Fruit fly (Drosophila melanogaster) whole organism, embryonic: ENCODE measurements around the gene vvl.
A peak's percentile ranks its signal among the peaks of the same experiment; 100 is the strongest.

Experiments
- Blimp-1 ChIP-seq: fragments of 200-800 bp; sonication (Bioruptor generic); optimal IDR thresholded peaks from 3 replicates; lab custom pipeline; 2018; ENCODE audit warnings: missing biosample characterization, missing genetic modification characterization, mild to moderate bottlenecking, moderate library complexity, missing genetic modification reagents
- C15 ChIP-seq: fragments of 200-800 bp; sonication (Bioruptor generic); IDR thresholded peaks from 3 replicates; pipeline ENCODE4 v1.3.6; 2022; ENCODE audit warnings: missing biosample characterization, missing genetic modification characterization
- CG10274 ChIP-seq: fragments of 200-800 bp; sonication (Bioruptor generic); optimal IDR thresholded peaks from 3 replicates; lab custom pipeline; 2017; ENCODE audit warnings: missing biosample characterization, mild to moderate bottlenecking, missing genetic modification characterization
- CG10543 ChIP-seq: fragments of 200-800 bp; sonication (Bioruptor generic); optimal IDR thresholded peaks from 3 replicates; lab custom pipeline; 2017; ENCODE audit warnings: missing biosample characterization, mild to moderate bottlenecking, missing genetic modification characterization, moderate library complexity
- CG12391 ChIP-seq: fragments of 200-800 bp; sonication (Bioruptor generic); optimal IDR thresholded peaks from 3 replicates; lab custom pipeline; 2018; ENCODE audit warnings: missing biosample characterization, mild to moderate bottlenecking, missing genetic modification characterization, moderate library complexity
- CG13775 ChIP-seq: fragments of 200-800 bp; sonication (Bioruptor generic); optimal IDR thresholded peaks from 3 replicates; lab custom pipeline; 2017; ENCODE audit warnings: missing biosample characterization, mild to moderate bottlenecking, missing genetic modification characterization
- CG14050 ChIP-seq: fragments of 200-800 bp; sonication (Bioruptor generic); IDR thresholded peaks from 3 replicates; pipeline ENCODE4 v1.3.6; 2022; ENCODE audit warnings: missing biosample characterization, missing genetic modification characterization
- CG14860 ChIP-seq: fragments of 200-800 bp; sonication (Bioruptor generic); IDR thresholded peaks from 3 replicates; pipeline ENCODE4 v1.3.6; 2022; ENCODE audit warnings: missing biosample characterization, missing genetic modification characterization; ENCODE audit not compliant: partially characterized antibody
- CG15479 ChIP-seq: fragments of 200-800 bp; sonication (Bioruptor generic); optimal IDR thresholded peaks from 3 replicates; lab custom pipeline; 2019; ENCODE audit warnings: missing biosample characterization, mild to moderate bottlenecking, missing genetic modification characterization, moderate library complexity
- CG16863 ChIP-seq: fragments of 200-800 bp; sonication (Bioruptor generic); optimal IDR thresholded peaks from 3 replicates; lab custom pipeline; 2016; ENCODE audit warnings: missing biosample characterization, missing genetic modification characterization
- CG17385 ChIP-seq: fragments of 200-800 bp; sonication (Bioruptor generic); optimal IDR thresholded peaks from 3 replicates; lab custom pipeline; 2018; ENCODE audit warnings: missing biosample characterization, mild to moderate bottlenecking, missing genetic modification characterization
- CG18476 ChIP-seq: fragments of 200-800 bp; sonication (Bioruptor generic); optimal IDR thresholded peaks from 2 replicates; lab custom pipeline; 2016; ENCODE audit warnings: missing biosample characterization, mild to moderate bottlenecking, missing genetic modification characterization
- CG2116 ChIP-seq: fragments of 200-800 bp; sonication (Bioruptor generic); optimal IDR thresholded peaks from 3 replicates; lab custom pipeline; 2018; ENCODE audit warnings: missing biosample characterization, mild to moderate bottlenecking, missing genetic modification characterization
- CG31365 ChIP-seq: fragments of 200-800 bp; sonication (Bioruptor generic); optimal IDR thresholded peaks from 2 replicates; lab custom pipeline; 2018; ENCODE audit warnings: missing biosample characterization, mild to moderate bottlenecking, missing genetic modification characterization
- CG3163 ChIP-seq: fragments of 200-800 bp; sonication (Bioruptor generic); optimal IDR thresholded peaks from 3 replicates; lab custom pipeline; 2016; ENCODE audit warnings: missing biosample characterization, missing genetic modification characterization
- CG3407 ChIP-seq: fragments of 200-800 bp; sonication (Bioruptor generic); optimal IDR thresholded peaks from 2 replicates; lab custom pipeline; 2018; ENCODE audit warnings: missing biosample characterization, mild to moderate bottlenecking, missing genetic modification characterization
- CG43689 ChIP-seq: fragments of 200-800 bp; sonication (Bioruptor generic); IDR thresholded peaks from 2 replicates; pipeline ENCODE4 v1.3.6; 2022; ENCODE audit warnings: missing biosample characterization, missing genetic modification characterization
- CG5245 ChIP-seq: fragments of 200-800 bp; sonication (Bioruptor generic); optimal IDR thresholded peaks from 3 replicates; lab custom pipeline; 2016; ENCODE audit warnings: missing biosample characterization, missing genetic modification characterization
- CG6175 ChIP-seq: fragments of 200-800 bp; sonication (Bioruptor generic); IDR thresholded peaks from 3 replicates; pipeline ENCODE4 v1.3.6; 2022; ENCODE audit warnings: missing biosample characterization, missing genetic modification characterization
- CG7556 ChIP-seq: fragments of 200-800 bp; sonication (Bioruptor generic); optimal IDR thresholded peaks from 2 replicates; lab custom pipeline; 2017; ENCODE audit warnings: missing biosample characterization, mild to moderate bottlenecking, missing genetic modification characterization
- CG8089 ChIP-seq: fragments of 200-800 bp; sonication (Bioruptor generic); optimal IDR thresholded peaks from 3 replicates; lab custom pipeline; 2016; ENCODE audit warnings: missing biosample characterization, missing genetic modification characterization
- CG9932 ChIP-seq: fragments of 200-800 bp; sonication (Bioruptor generic); IDR thresholded peaks from 2 replicates; pipeline ENCODE4 v1.3.6; 2022; ENCODE audit warnings: missing biosample characterization, missing genetic modification characterization
- Camta ChIP-seq: fragments of 200-800 bp; sonication (Bioruptor generic); optimal IDR thresholded peaks from 2 replicates; lab custom pipeline; 2016; ENCODE audit warnings: missing biosample characterization, missing genetic modification characterization
- CoRest ChIP-seq: fragments of 200-800 bp; sonication (Bioruptor generic); optimal IDR thresholded peaks from 3 replicates; lab custom pipeline; 2018; ENCODE audit warnings: missing biosample characterization, mild to moderate bottlenecking, missing genetic modification characterization, moderate library complexity
- ERR ChIP-seq: fragments of 200-800 bp; sonication (Bioruptor generic); optimal IDR thresholded peaks from 2 replicates; lab custom pipeline; 2016; ENCODE audit warnings: missing biosample characterization, missing genetic modification characterization
- Fer1 ChIP-seq: fragments of 200-800 bp; sonication (Bioruptor generic); optimal IDR thresholded peaks from 2 replicates; lab custom pipeline; 2017; ENCODE audit warnings: missing biosample characterization, mild to moderate bottlenecking, missing genetic modification characterization
- H15 ChIP-seq: fragments of 200-800 bp; sonication (Bioruptor generic); IDR thresholded peaks from 3 replicates; pipeline ENCODE4 v1.3.6; 2022; ENCODE audit warnings: missing biosample characterization, missing genetic modification characterization
- Hey ChIP-seq: fragments of 200-800 bp; sonication (Bioruptor generic); optimal IDR thresholded peaks from 3 replicates; lab custom pipeline; 2018; ENCODE audit warnings: missing biosample characterization, mild to moderate bottlenecking, missing genetic modification characterization
- Hmr ChIP-seq: fragments of 200-800 bp; sonication (Bioruptor generic); optimal IDR thresholded peaks from 3 replicates; lab custom pipeline; 2017; ENCODE audit warnings: mild to moderate bottlenecking, missing biosample characterization, missing genetic modification reagents, missing genetic modification characterization
- Myb ChIP-seq: fragments of 200-800 bp; sonication (Bioruptor generic); optimal IDR thresholded peaks from 2 replicates; lab custom pipeline; 2016; ENCODE audit warnings: missing biosample characterization, missing genetic modification characterization
- Ssrp ChIP-seq: fragments of 200-800 bp; sonication (Bioruptor generic); optimal IDR thresholded peaks from 2 replicates; lab custom pipeline; 2018; ENCODE audit warnings: missing biosample characterization, mild to moderate bottlenecking, missing genetic modification characterization, moderate library complexity
- Stat92E ChIP-seq, 3 experiments: fragments of >200 bp in 2 of 3; fragments of 200-800 bp in 1 of 3; sonication (Bioruptor generic) in 1 of 3; optimal IDR thresholded peaks; 2 replicates each; lab custom pipeline; 2017 to 2019; ENCODE audit warnings: missing biosample characterization in 3 of 3, missing genetic modification characterization in 3 of 3, mild to moderate bottlenecking in 1 of 3, moderate library complexity in 1 of 3
- abd-A ChIP-seq: fragments of 200-800 bp; sonication (Bioruptor generic); optimal IDR thresholded peaks from 3 replicates; lab custom pipeline; 2019; ENCODE audit warnings: missing biosample characterization, mild to moderate bottlenecking, missing genetic modification characterization, moderate library complexity
- chn ChIP-seq: fragments of 200-800 bp; sonication (Bioruptor generic); optimal IDR thresholded peaks from 2 replicates; lab custom pipeline; 2016; ENCODE audit warnings: missing biosample characterization, missing genetic modification characterization
- crol ChIP-seq: fragments of 200-800 bp; sonication (Bioruptor generic); IDR thresholded peaks from 2 replicates; pipeline ENCODE4 v1.3.6; 2022; ENCODE audit warnings: missing biosample characterization, missing genetic modification characterization
- fd96Cb ChIP-seq: fragments of 200-800 bp; sonication (Bioruptor generic); optimal IDR thresholded peaks from 2 replicates; lab custom pipeline; 2018; ENCODE audit warnings: missing biosample characterization, mild to moderate bottlenecking, missing genetic modification characterization, moderate library complexity
- gem ChIP-seq: fragments of 200-800 bp; sonication (Bioruptor generic); optimal IDR thresholded peaks from 2 replicates; lab custom pipeline; 2019; ENCODE audit warnings: missing biosample characterization, mild to moderate bottlenecking, missing genetic modification characterization, moderate library complexity
- insv ChIP-seq, 2 experiments: fragments of 200-800 bp; sonication (Bioruptor generic); optimal IDR thresholded peaks; 3 replicates each; lab custom pipeline; 2016 to 2018; ENCODE audit warnings: missing biosample characterization in 2 of 2, missing genetic modification characterization in 2 of 2
- kah ChIP-seq: fragments of 200-800 bp; sonication (Bioruptor generic); optimal IDR thresholded peaks from 2 replicates; lab custom pipeline; 2018; ENCODE audit warnings: missing biosample characterization, mild to moderate bottlenecking, missing genetic modification characterization
- kni ChIP-seq: fragments of 200-800 bp; sonication (Bioruptor generic); optimal IDR thresholded peaks from 3 replicates; lab custom pipeline; 2017; ENCODE audit warnings: mild to moderate bottlenecking, missing biosample characterization, missing genetic modification reagents, missing genetic modification characterization
- lov ChIP-seq, 2 experiments: fragments of 200-800 bp in 1 of 2; fragments of >200 bp in 1 of 2; sonication (Bioruptor generic) in 1 of 2; IDR thresholded peaks in 1 of 2; optimal IDR thresholded peaks in 1 of 2; 2 replicates in 1 of 2; 3 replicates in 1 of 2; pipeline versions ENCODE4 v1.3.6 to Lab custom; 2017 to 2022; ENCODE audit warnings: missing biosample characterization in 1 of 2, missing genetic modification characterization in 1 of 2
- phol ChIP-seq: fragments of 200-800 bp; sonication (Bioruptor generic); optimal IDR thresholded peaks from 3 replicates; lab custom pipeline; 2018; ENCODE audit warnings: missing biosample characterization, mild to moderate bottlenecking, missing genetic modification characterization, moderate library complexity
- pum ChIP-seq: fragments of 200-800 bp; sonication (Bioruptor generic); optimal IDR thresholded peaks from 2 replicates; lab custom pipeline; 2016; ENCODE audit warnings: missing biosample characterization, missing genetic modification characterization
- repo ChIP-seq: fragments of 200-800 bp; sonication (Bioruptor generic); optimal IDR thresholded peaks from 2 replicates; lab custom pipeline; 2016; ENCODE audit warnings: missing biosample characterization, missing genetic modification characterization
- scrt ChIP-seq: fragments of 200-800 bp; sonication (Bioruptor generic); optimal IDR thresholded peaks from 2 replicates; lab custom pipeline; 2018; ENCODE audit warnings: missing biosample characterization, mild to moderate bottlenecking, missing genetic modification characterization, moderate library complexity
- slbo ChIP-seq: fragments of 200-800 bp; sonication (Bioruptor generic); IDR thresholded peaks from 2 replicates; pipeline ENCODE4 v1.3.6; 2022; ENCODE audit warnings: missing biosample characterization, missing genetic modification characterization
- slou ChIP-seq: fragments of 200-800 bp; sonication (Bioruptor generic); optimal IDR thresholded peaks from 3 replicates; lab custom pipeline; 2016; ENCODE audit warnings: missing biosample characterization, missing genetic modification characterization
- stwl ChIP-seq: fragments of 200-800 bp; sonication (Bioruptor generic); optimal IDR thresholded peaks from 3 replicates; lab custom pipeline; 2018; ENCODE audit warnings: missing biosample characterization, mild to moderate bottlenecking, missing genetic modification characterization, moderate library complexity

vvl gene

DNA sequence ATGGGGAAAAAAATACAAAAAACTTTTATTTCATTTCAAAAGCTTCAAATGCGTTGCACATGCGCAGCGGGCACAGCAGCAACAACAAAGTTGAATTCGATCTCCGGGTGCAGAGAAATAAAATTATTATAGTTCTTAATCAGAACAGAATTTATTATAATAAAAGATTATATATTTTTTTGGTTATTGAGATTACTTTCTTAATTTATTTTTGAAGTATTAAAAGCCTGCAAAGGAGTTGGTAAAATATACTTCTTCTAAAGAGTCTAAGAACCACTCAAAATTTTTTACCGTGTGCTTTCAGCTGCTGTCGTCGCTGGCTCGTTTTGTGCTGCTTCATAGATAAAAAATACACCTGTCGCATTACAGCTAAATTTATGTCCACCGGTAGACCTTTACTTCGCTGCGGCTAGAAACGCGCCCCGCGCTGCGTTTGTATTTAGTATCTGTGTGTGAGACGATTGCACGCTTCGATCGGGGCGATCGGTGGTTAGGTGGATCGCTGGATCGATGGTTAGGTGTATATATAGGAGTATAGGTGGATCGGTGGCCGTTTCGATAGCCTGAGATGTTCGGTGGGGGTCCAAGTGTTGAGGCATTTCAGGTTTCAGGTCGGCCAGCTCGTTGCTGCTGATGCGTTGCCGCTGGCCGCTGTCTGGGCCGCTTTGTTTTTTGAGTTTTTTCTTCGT lies 34.0 kb downstream of the vvl start (continued):
- TF ChIP-seq CG10543 (GFP tag; lab: Kevin White, UChicago) = peak; percentile 58
- peak; percentile 29 for TF ChIP-seq CG2116 (GFP tag; lab: Kevin White, UChicago)
- peak; percentile 61 for TF ChIP-seq CG3407 (GFP tag; lab: Kevin White, UChicago)
- TF ChIP-seq Ssrp = peak; percentile 84
- peak; percentile 88 for TF ChIP-seq CG7556 (GFP tag; lab: Kevin White, UChicago)
- peak; percentile 84 for TF ChIP-seq fd96Cb (tag; lab: Kevin White, UChicago)
- TF ChIP-seq H15 (GFP tag; lab: Robert Waterston, UW) = peak; percentile 81
- TF ChIP-seq Fer1 = peak; percentile 65
- TF ChIP-seq CG14860 (GFP tag; lab: Robert Waterston, UW) = no peak
- peak; percentile 35 for TF ChIP-seq scrt
- TF ChIP-seq kah (GFP tag; lab: Kevin White, UChicago) = peak; percentile 34
- peak; percentile 93 for TF ChIP-seq gem
- TF ChIP-seq kni = peak; percentile 93
- TF ChIP-seq CG43689 (GFP tag; lab: Robert Waterston, UW) = peak; percentile 73
- no peak for TF ChIP-seq ERR (GFP tag; lab: Kevin White, UChicago)
- peak; percentile 83 for TF ChIP-seq CG13775 (GFP tag; lab: Kevin White, UChicago)
- TF ChIP-seq slou (GFP tag; lab: Kevin White, UChicago) = no peak
- TF ChIP-seq CG31365 (tag; lab: Kevin White, UChicago) = no peak
- TF ChIP-seq C15 = peak; percentile 48; the same call in 1 of the 3 replicates
- TF ChIP-seq pum (GFP tag; lab: Kevin White, UChicago) = no peak
- TF ChIP-seq CG3163 (GFP tag; lab: Kevin White, UChicago) = no peak
- TF ChIP-seq CG16863 (GFP tag; lab: Kevin White, UChicago) = peak; percentile 27
- TF ChIP-seq abd-A (tag; lab: Kevin White, UChicago) = peak; percentile 93
- TF ChIP-seq CG14050 = peak; percentile 77
- peak; percentile 90 for TF ChIP-seq CG12391 (tag; lab: Kevin White, UChicago)
- TF ChIP-seq stwl (tag; lab: Kevin White, UChicago) = peak; percentile 25
- TF ChIP-seq Hey (tag; lab: Kevin White, UChicago) = peak; percentile 47
- no peak for TF ChIP-seq insv (GFP tag; optimal IDR thresholded peaks at IDR 0.05; lab: Kevin White, UChicago)
- peak; percentile 41 for TF ChIP-seq chn (GFP tag; lab: Kevin White, UChicago)
- peak; percentile 75 for TF ChIP-seq CG17385 (GFP tag; lab: Kevin White, UChicago)
- no peak; the same call in none of the 3 replicates for TF ChIP-seq CG6175 (GFP tag; lab: Robert Waterston, UW)
- peak; percentile 87 for TF ChIP-seq slbo (GFP tag; lab: Robert Waterston, UW)
- no peak for TF ChIP-seq CG8089 (GFP tag; lab: Kevin White, UChicago)
- peak; percentile 54 for TF ChIP-seq Hmr
- TF ChIP-seq Myb = no peak
- TF ChIP-seq CoRest (tag; lab: Kevin White, UChicago) = peak; percentile 89
- peak in 1 of 3 experiments; percentile 77 for TF ChIP-seq Stat92E (GFP tag; optimal IDR thresholded peaks at IDR 0.05; lab: Kevin White, UChicago)
- TF ChIP-seq Blimp-1 (GFP tag; lab: Kevin White, UChicago) = peak; percentile 88
- peak; percentile 81 for TF ChIP-seq CG5245 (GFP tag; lab: Kevin White, UChicago)
- peak; percentile 6 for TF ChIP-seq CG10274 (GFP tag; lab: Kevin White, UChicago)
- no peak for TF ChIP-seq lov (optimal IDR thresholded peaks at IDR 0.05; lab: Kevin White, UChicago)
- TF ChIP-seq lov (GFP tag; IDR thresholded peaks at IDR 0.05; lab: Robert Waterston, UW) = peak; percentile 87; the same call in 2 of the 3 replicates
- peak; percentile 89 for TF ChIP-seq phol (tag; lab: Kevin White, UChicago)
- peak; percentile 76 for TF ChIP-seq CG9932
- no peak for TF ChIP-seq CG15479 (GFP tag; lab: Kevin White, UChicago)
- TF ChIP-seq CG18476 (GFP tag; lab: Kevin White, UChicago) = peak; percentile 70
- TF ChIP-seq Camta (GFP tag; lab: Kevin White, UChicago) = no peak
- peak; percentile 56; the same call in 1 of the 2 replicates for TF ChIP-seq crol (GFP tag; lab: Robert Waterston, UW)
- TF ChIP-seq repo = no peak
